Worm (Caenorhabditis elegans): Measurements from ENCODE around the gene vps-33.1.
A peak's percentile ranks its signal among the peaks of the same experiment; 100 is the strongest.

vps-33.1 gene

DNA sequence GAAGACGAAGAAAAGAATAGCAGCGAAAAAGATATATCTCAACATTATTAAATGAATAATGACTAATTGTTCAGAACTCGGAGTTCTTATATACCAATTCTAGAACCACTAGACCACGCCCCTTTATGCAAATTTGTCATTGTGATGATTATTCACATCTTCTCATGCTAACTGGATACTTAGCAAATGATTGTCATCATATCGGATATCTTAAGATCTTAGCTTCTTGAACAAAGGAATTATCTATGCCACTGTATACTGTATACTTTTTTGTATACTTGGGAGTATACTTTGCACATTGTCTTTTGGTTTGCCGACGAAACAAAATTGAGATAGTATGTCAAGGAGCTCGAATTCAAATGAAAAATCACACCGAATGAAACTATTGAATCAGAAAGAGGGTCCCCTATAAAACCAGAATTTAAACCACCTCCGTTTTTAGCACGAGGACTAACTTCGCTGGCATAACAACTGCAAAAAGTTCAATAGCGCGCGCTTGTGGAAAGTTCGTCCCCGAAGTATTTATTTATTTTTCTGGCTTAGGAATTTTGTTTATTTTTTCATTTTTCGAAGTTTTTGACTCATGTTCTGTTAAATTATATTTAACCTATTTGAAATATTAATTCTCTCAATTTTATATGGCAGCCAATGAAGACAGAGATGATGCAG, at the start of gene vps-33.1, which contains the start of gene sdz-1:
vps-33.1 (plus strand) TSS at position 639 of the 669 bp plus-strand sequence.
sdz-1 (minus strand) TSS at position 51 of the 669 bp plus-strand sequence.
- TF ChIP-seq W03F9.2 (tag; optimal IDR thresholded peaks at IDR 0.05) (no peak), dao-5 (tag; optimal IDR thresholded peaks at IDR 0.05) (no peak), him-1 (tag; optimal IDR thresholded peaks at IDR 0.05) (no peak)

ce11 chrIII:8652112-8652694, 48.5 kb upstream of the vps-33.1 start:
- TF ChIP-seq him-1 (tag; optimal IDR thresholded peaks at IDR 0.05), result no peak
- no peak for TF ChIP-seq W03F9.2 (tag; optimal IDR thresholded peaks at IDR 0.05)
- no peak for TF ChIP-seq dao-5 (tag; optimal IDR thresholded peaks at IDR 0.05)

DNA sequence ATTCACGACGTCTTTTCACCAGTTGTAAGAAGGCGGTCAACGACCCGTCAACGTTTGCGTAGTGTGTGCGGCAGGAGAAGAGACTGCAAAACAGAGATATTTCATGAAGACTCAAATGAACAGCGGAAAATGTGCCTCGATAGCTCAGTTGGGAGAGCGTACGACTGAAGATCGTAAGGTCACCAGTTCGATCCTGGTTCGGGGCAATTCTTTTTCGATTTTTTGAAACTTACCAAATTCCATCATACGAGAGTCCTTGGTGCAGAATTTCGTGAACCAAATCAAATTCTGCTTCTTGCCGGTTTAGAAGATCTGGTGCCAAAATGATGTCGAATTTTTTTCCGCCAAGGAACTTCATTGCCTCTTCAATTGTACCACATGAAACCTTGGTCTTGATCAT, 47.8 kb upstream of the vps-33.1 start:
- no peak for TF ChIP-seq dao-5 (tag; optimal IDR thresholded peaks at IDR 0.05)
- no peak for TF ChIP-seq him-1 (tag; optimal IDR thresholded peaks at IDR 0.05)
- no peak for TF ChIP-seq W03F9.2 (tag; optimal IDR thresholded peaks at IDR 0.05)

DNA sequence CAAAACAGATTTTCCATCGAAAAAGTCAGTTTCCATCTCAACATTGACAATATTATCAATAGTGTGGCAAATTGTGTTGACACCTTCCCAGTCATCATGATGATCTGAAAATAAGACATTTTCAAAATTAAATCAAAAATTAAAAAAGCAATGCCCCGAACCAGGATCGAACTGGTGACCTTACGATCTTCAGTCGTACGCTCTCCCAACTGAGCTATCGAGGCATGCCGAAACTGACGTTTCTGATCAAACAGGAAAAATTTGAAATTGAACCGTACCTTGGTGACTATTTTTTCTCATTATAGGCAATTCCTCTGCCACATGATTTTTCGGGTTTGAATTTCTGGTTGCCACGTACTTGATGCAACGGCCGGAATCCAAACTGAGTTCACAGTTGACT, 47.3 kb upstream of the vps-33.1 start:
- TF ChIP-seq dao-5 (tag; optimal IDR thresholded peaks at IDR 0.05), result no peak
- no peak for TF ChIP-seq him-1 (tag; optimal IDR thresholded peaks at IDR 0.05)
- TF ChIP-seq W03F9.2 (tag; optimal IDR thresholded peaks at IDR 0.05), result no peak

DNA sequence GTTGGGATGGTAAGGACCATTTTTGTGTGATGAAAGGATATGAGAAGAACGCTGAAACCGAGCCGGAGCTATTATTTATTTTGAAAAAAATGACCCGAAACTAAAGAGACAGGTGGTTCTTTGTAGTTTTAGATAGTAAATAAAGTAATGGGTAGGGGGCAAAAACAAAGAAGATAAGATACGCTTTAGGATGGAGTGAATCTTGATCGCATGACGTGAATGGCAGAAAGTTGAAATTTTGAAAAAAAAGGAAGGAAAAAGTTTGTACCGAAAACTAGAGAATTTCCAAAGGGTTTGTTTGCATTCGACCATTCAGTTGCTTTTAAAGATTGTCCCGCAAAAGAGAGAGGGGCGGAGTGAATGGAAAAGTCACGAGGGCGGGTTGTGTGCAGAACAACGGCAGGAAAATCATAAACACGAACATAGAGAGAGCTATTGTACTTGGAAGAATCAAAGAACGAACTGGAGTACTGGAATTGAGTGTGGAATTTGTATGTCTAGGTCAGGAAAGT, 46.8 kb upstream of the vps-33.1 start, which contains the start of gene F22B7.9:
F22B7.9 (minus strand) TSS at position 51 of the 512 bp plus-strand sequence.
- TF ChIP-seq W03F9.2 (tag; optimal IDR thresholded peaks at IDR 0.05), result no peak
- TF ChIP-seq him-1 (tag; optimal IDR thresholded peaks at IDR 0.05), result no peak
- TF ChIP-seq dao-5 (tag; optimal IDR thresholded peaks at IDR 0.05), result no peak

DNA sequence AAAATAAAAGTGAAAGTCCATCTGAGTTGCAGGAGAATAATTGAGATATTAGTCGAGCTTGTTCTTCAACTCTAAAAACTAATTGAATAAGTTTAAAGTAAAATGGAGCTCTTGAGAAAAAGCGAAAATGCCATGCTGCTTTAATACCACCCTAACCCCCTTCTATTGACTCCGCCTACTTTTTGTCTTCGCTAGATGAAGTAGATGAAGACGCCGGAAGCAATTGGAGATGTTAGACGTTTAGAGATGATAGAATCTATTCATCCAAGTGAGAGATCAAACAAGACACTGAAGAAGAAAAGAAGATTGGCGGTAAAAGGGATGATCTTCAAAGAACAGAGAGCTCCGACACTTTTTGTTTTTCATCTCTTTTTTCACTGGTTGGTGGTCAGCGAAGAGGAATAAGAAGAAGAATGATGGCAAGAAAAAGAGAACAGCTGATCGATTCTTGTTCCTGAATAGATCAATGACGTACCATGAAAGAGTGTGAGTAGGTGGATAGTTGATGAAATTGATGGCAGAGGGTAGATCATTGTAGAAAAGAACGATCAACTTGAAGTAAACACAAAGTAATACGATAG, 46.2 kb upstream of the vps-33.1 start:
- TF ChIP-seq him-1 (tag; optimal IDR thresholded peaks at IDR 0.05) (no peak), dao-5 (tag; optimal IDR thresholded peaks at IDR 0.05) (no peak), W03F9.2 (tag; optimal IDR thresholded peaks at IDR 0.05) (no peak)

DNA sequence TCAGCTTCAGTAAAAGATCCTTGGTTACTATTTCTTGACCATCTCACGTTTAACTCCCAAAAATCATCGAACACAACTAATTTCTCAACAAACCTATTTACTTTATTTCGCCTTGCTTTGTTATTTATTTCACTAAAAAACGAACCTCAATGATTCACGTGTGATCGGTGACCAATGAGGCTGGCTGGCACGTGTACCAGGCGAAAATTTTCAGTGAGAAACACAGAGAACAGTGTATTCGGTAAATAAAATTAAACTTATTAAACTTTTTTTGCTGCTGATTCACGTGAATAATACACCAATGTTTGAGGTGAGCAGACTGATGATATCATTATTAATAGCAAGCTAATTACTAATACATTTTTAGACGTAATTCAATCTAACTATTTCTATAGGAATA, 45.3 kb upstream of the vps-33.1 start:
- no peak for TF ChIP-seq W03F9.2 (tag; optimal IDR thresholded peaks at IDR 0.05)
- TF ChIP-seq him-1 (tag; optimal IDR thresholded peaks at IDR 0.05), result no peak
- TF ChIP-seq dao-5 (tag; optimal IDR thresholded peaks at IDR 0.05), result no peak

DNA sequence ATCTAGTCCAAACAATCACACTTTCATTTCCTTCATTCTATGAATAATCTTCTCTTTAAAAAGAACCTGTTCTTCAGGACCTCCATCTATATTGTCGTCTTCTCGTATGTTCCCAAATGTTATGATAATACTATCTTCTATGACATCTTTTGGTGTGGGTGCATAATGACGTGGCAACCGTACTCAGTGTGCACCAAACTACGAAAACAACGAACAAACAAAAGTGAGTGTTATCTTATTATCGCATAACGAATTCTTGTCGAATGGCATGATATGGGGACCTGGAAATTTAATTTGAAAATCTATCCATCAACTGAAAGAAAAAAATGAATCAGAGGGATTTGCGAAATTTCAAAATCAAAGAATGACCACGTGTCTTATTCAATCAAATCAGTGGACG, 44.7 kb upstream of the vps-33.1 start:
- no peak for TF ChIP-seq dao-5 (tag; optimal IDR thresholded peaks at IDR 0.05)
- no peak for TF ChIP-seq him-1 (tag; optimal IDR thresholded peaks at IDR 0.05)
- TF ChIP-seq W03F9.2 (tag; optimal IDR thresholded peaks at IDR 0.05), result no peak

- TF ChIP-seq him-1 (tag; optimal IDR thresholded peaks at IDR 0.05) (no peak), dao-5 (tag; optimal IDR thresholded peaks at IDR 0.05) (no peak), W03F9.2 (tag; optimal IDR thresholded peaks at IDR 0.05) (no peak)
Measured at ce11 chrIII:8656957-8657356, 43.8 kb upstream of the vps-33.1 start.

ce11 chrIII:8657676-8658366, 42.9 kb upstream of the vps-33.1 start:
- TF ChIP-seq dao-5 (tag; optimal IDR thresholded peaks at IDR 0.05) (no peak), W03F9.2 (tag; optimal IDR thresholded peaks at IDR 0.05) (no peak), him-1 (tag; optimal IDR thresholded peaks at IDR 0.05) (no peak)

ce11 chrIII:8658367-8658761, 42.4 kb upstream of the vps-33.1 start:
- TF ChIP-seq dao-5 (tag; optimal IDR thresholded peaks at IDR 0.05) (no peak), W03F9.2 (tag; optimal IDR thresholded peaks at IDR 0.05) (peak; percentile 91), him-1 (tag; optimal IDR thresholded peaks at IDR 0.05) (peak; percentile 76)

- TF ChIP-seq him-1 (tag; optimal IDR thresholded peaks at IDR 0.05) (no peak), dao-5 (tag; optimal IDR thresholded peaks at IDR 0.05) (no peak), W03F9.2 (tag; optimal IDR thresholded peaks at IDR 0.05) (no peak)
Measured at ce11 chrIII:8663143-8663542, 37.6 kb upstream of the vps-33.1 start.

ce11 chrIII:8664897-8665388, 35.8 kb upstream of the vps-33.1 start, which contains the start of gene F22B7.1:
Gene F22B7.1 (plus strand): TSS chrIII:8665338.
- TF ChIP-seq W03F9.2 (tag; optimal IDR thresholded peaks at IDR 0.05) (no peak), dao-5 (tag; optimal IDR thresholded peaks at IDR 0.05) (no peak), him-1 (tag; optimal IDR thresholded peaks at IDR 0.05) (no peak)

Data from whole organism, L4/young adult.